Worm (Caenorhabditis elegans) whole organism, young adult: ENCODE data around the gene srsx-25.

Source experiments
- F57A8.1 ChIP-seq: fragments of 200-800 bp; sonication (Bioruptor generic); optimal IDR thresholded peaks from 2 replicates; lab custom pipeline; 2018; ENCODE audit warnings: mild to moderate bottlenecking, missing genetic modification characterization, moderate library complexity, missing compliant biosample characterization
- Y56A3A.18 ChIP-seq: fragments of 200-800 bp; sonication (Bioruptor generic); IDR thresholded peaks from 2 replicates; pipeline ENCODE4 v1.3.6; 2022; ENCODE audit warnings: missing genetic modification reagents, missing genetic modification characterization, missing compliant biosample characterization
- egl-18 ChIP-seq: fragments of 200-800 bp; sonication (Bioruptor generic); IDR thresholded peaks from 2 replicates; pipeline ENCODE4 v1.3.6; 2022; ENCODE audit warnings: missing genetic modification reagents, missing genetic modification characterization, missing compliant biosample characterization
- lag-1 ChIP-seq: fragments of 200-800 bp; sonication (Bioruptor generic); IDR thresholded peaks from 2 replicates; pipeline ENCODE4 v1.3.6; 2022; ENCODE audit warnings: missing genetic modification reagents, missing genetic modification characterization, missing compliant biosample characterization

DNA sequence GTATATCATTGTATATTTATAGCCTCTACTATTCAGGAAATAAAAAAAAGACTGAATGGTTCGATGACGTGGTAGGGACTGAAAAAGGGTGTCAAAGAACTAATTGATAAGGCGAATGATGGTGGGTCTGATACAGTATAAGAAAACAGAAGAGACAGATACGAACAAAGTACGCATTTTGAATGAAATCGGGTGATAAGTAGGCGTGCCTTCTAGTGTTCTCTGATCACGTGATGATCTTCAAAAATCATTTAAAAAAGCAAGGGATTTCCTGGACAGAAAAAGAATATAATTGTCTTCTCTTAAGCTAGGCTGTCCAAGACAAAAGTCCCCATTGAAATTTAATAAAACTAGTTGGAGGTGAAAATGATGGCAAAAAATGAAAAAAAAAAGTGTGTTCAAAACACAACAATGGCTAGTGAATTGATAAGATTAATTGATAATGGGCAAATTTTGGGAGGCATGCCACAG is 28.3 kb downstream of the srsx-25 start:
- TF ChIP-seq F57A8.1 (GFP tag; lab: Kevin White, UChicago) = no peak
- TF ChIP-seq lag-1 = no peak
- TF ChIP-seq Y56A3A.18 (GFP tag; lab: Robert Waterston, UW) = no peak
- no peak for TF ChIP-seq egl-18 (GFP tag; lab: Robert Waterston, UW)
